Worm (Caenorhabditis elegans) whole organism, L1 larva: Measurements from ENCODE around the gene F36F12.3.

Source experiments
- aha-1 ChIP-seq: fragments of 150-350 bp; optimal IDR thresholded peaks from 2 replicates; lab custom pipeline; 2014; ENCODE audit warnings: missing biosample characterization, missing genetic modification characterization
- efl-1 ChIP-seq, 4 experiments: fragments of 150-350 bp; optimal IDR thresholded peaks in 3 of 4; peaks in 1 of 4; 1 replicate in 1 of 4; 2 replicates in 3 of 4; lab custom pipeline; 2014; ENCODE audit warnings: missing biosample characterization in 2 of 4, missing genetic modification characterization in 2 of 4, missing genetic modification reagents in 2 of 4
- nhr-11 ChIP-seq: fragments of 150-350 bp; optimal IDR thresholded peaks from 2 replicates; lab custom pipeline; 2014; ENCODE audit warnings: missing biosample characterization, missing genetic modification characterization
- pqm-1 ChIP-seq: sonication (generic microtip); optimal IDR thresholded peaks from 3 replicates; lab custom pipeline; 2017; ENCODE audit warnings: missing biosample characterization, missing genetic modification characterization
- unc-62 ChIP-seq: fragments of 150-350 bp; optimal IDR thresholded peaks from 2 replicates; lab custom pipeline; 2014; ENCODE audit warnings: missing biosample characterization, missing genetic modification reagents, missing genetic modification characterization

ce11 chrV:2054254-2054653 lies 31.3 kb upstream of the F36F12.3 start:
- TF ChIP-seq nhr-11 (tag; lab: Kevin White, UChicago) (no peak), pqm-1 (tag; lab: Kevin White, UChicago) (no peak), unc-62 (GFP tag; lab: Kevin White, UChicago) (no peak), efl-1 (optimal IDR thresholded peaks at IDR 0.05; lab: Kevin White, UChicago) (peak in 1 of 2 experiments; percentile 0), efl-1 (GFP tag; optimal IDR thresholded peaks at IDR 0.05 in 1 of 2; lab: Kevin White, UChicago) (no peak), aha-1 (tag; lab: Kevin White, UChicago) (no peak)
